Fruit fly (Drosophila melanogaster) whole organism, embryonic: ENCODE data around the gene axo.

Source experiments
- CG9727 ChIP-seq: fragments of 200-800 bp; sonication (Bioruptor generic); optimal IDR thresholded peaks from 3 replicates; lab custom pipeline; 2017; ENCODE audit warnings: missing biosample characterization, mild to moderate bottlenecking, missing genetic modification characterization
- CG9797 ChIP-seq: fragments of 200-800 bp; sonication (Bioruptor generic); optimal IDR thresholded peaks from 3 replicates; lab custom pipeline; 2018; ENCODE audit warnings: missing biosample characterization, mild to moderate bottlenecking, missing genetic modification characterization
- Eip74EF ChIP-seq, 2 experiments: fragments of 200-800 bp in 1 of 2; fragments of >200 bp in 1 of 2; sonication (Bioruptor generic) in 1 of 2; optimal IDR thresholded peaks; 2 replicates each; lab custom pipeline; 2017 to 2019; ENCODE audit warnings: missing biosample characterization in 2 of 2, missing genetic modification characterization in 2 of 2, mild to moderate bottlenecking in 1 of 2, moderate library complexity in 1 of 2
- TFAM ChIP-seq: fragments of 200-800 bp; sonication (Bioruptor generic); optimal IDR thresholded peaks from 2 replicates; lab custom pipeline; 2017; ENCODE audit warnings: missing biosample characterization, missing genetic modification characterization, inconsistent platforms
- YL-1 ChIP-seq: fragments of 200-800 bp; sonication (Bioruptor generic); optimal IDR thresholded peaks from 3 replicates; lab custom pipeline; 2017; ENCODE audit warnings: missing biosample characterization, mild to moderate bottlenecking, missing genetic modification characterization
- gro ChIP-seq: fragments of 200-800 bp; sonication (Bioruptor generic); optimal IDR thresholded peaks from 2 replicates; lab custom pipeline; 2016; ENCODE audit warnings: missing biosample characterization, missing genetic modification characterization
- sug ChIP-seq: fragments of 200-800 bp; optimal IDR thresholded peaks from 2 replicates; lab custom pipeline; 2019; ENCODE audit warnings: missing biosample characterization, mild to moderate bottlenecking, missing genetic modification characterization, moderate library complexity

dm6 chr3L:4694823-4695222 is 7.7 kb upstream of the axo start, which contains the start of gene CG15876:
- TF ChIP-seq Eip74EF (GFP tag; optimal IDR thresholded peaks at IDR 0.05; lab: Kevin White, UChicago): no peak
- TF ChIP-seq CG9727 (GFP tag; lab: Kevin White, UChicago): no peak
- TF ChIP-seq CG9797: no peak
- no peak for TF ChIP-seq YL-1 (GFP tag; lab: Kevin White, UChicago)
- no peak for TF ChIP-seq sug (tag; lab: Kevin White, UChicago)
- no peak for TF ChIP-seq gro (GFP tag; lab: Kevin White, UChicago)
- no peak for TF ChIP-seq TFAM (GFP tag; lab: Kevin White, UChicago)
